Worm (Caenorhabditis elegans) whole organism, L4/young adult: ENCODE measurements around the gene Y58A7A.5.

ENCODE experiments used
- dao-5 ChIP-seq: sonication (generic microtip); optimal IDR thresholded peaks from 2 replicates; lab custom pipeline; 2016; ENCODE audit warnings: missing genotype, missing genetic modification characterization, moderate library complexity, missing compliant biosample characterization
- him-1 ChIP-seq: sonication (generic microtip); optimal IDR thresholded peaks from 2 replicates; lab custom pipeline; 2016; ENCODE audit warnings: missing genotype, missing genetic modification reagents, missing genetic modification characterization, missing compliant biosample characterization

DNA sequence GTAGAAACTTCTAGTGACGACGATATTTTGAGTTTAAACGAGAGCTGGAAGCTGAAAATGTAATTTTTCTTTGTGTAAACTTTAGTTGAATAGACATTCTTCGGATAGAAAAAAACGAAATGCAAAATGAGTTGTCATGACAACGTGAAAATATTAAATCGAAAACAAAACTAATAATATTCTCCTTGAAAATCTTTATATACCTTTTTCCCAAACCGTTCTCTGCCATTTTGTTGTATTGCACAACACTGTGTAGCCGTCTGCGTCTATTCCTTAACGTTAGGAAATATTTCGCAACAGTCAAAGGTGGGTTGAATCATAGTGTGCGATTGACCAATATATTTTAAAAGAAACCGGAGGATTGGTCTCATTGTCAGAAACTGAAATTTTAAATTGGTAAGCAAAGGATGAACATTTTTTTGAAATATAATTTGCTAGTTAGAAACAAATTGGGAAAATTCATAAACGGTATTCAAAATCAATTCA lies 5.9 kb downstream of the Y58A7A.5 start, which contains the start of gene Y58A7A.3:
- TF ChIP-seq him-1 (tag; lab: Kevin White, UChicago), result no peak
- TF ChIP-seq dao-5 (tag; lab: Kevin White, UChicago), result no peak
